Worm (Caenorhabditis elegans) whole organism, L2 larva: ENCODE data around the gene aptf-4.

Source experiments
- C34F6.9 ChIP-seq: fragments of 150-350 bp; optimal IDR thresholded peaks from 2 replicates; lab custom pipeline; 2014; ENCODE audit warnings: missing biosample characterization, missing genetic modification characterization
- F13H6.1 ChIP-seq: sonication (generic microtip); optimal IDR thresholded peaks from 2 replicates; lab custom pipeline; 2016; ENCODE audit warnings: missing genetic modification characterization, missing compliant biosample characterization
- R02D3.7 ChIP-seq: fragments of 150-350 bp; optimal IDR thresholded peaks from 2 replicates; lab custom pipeline; 2014; ENCODE audit warnings: missing biosample characterization, missing genetic modification characterization
- Y55F3AM.14 ChIP-seq: fragments of 200-800 bp; sonication (Bioruptor generic); optimal IDR thresholded peaks from 2 replicates; lab custom pipeline; 2018; ENCODE audit warnings: mild to moderate bottlenecking, missing genetic modification characterization, missing compliant biosample characterization
- ZK546.5 ChIP-seq: sonication (generic microtip); optimal IDR thresholded peaks from 2 replicates; lab custom pipeline; 2017; ENCODE audit warnings: missing biosample characterization, missing genetic modification characterization
- aly-2 ChIP-seq: fragments of 150-350 bp; optimal IDR thresholded peaks from 2 replicates; lab custom pipeline; 2014; ENCODE audit warnings: missing biosample characterization, missing genetic modification characterization
- ama-1 ChIP-seq: fragments of 150-350 bp; optimal IDR thresholded peaks from 2 replicates; lab custom pipeline; 2018; ENCODE audit warnings: inconsistent platforms
- blmp-1 ChIP-seq: sonication (generic microtip); optimal IDR thresholded peaks from 2 replicates; lab custom pipeline; 2017; ENCODE audit warnings: missing genetic modification characterization, mild to moderate bottlenecking, missing compliant biosample characterization, antibody characterized with exemption, moderate library complexity; ENCODE audit not compliant: insufficient read depth
- ceh-16 ChIP-seq: fragments of 150-350 bp; optimal IDR thresholded peaks from 2 replicates; lab custom pipeline; 2014; ENCODE audit warnings: missing biosample characterization, missing genetic modification characterization
- ceh-82 ChIP-seq: fragments of 150-350 bp; optimal IDR thresholded peaks from 2 replicates; lab custom pipeline; 2014; ENCODE audit warnings: missing biosample characterization, missing genetic modification characterization
- crh-2 ChIP-seq: sonication (generic microtip); optimal IDR thresholded peaks from 2 replicates; lab custom pipeline; 2017; ENCODE audit warnings: missing biosample characterization, missing genetic modification characterization
- egl-27 ChIP-seq: sonication (generic microtip); optimal IDR thresholded peaks from 3 replicates; lab custom pipeline; 2017; ENCODE audit warnings: missing biosample characterization, missing genetic modification reagents, missing genetic modification characterization
- elt-1 ChIP-seq: fragments of 150-350 bp; optimal IDR thresholded peaks from 2 replicates; lab custom pipeline; 2014; ENCODE audit warnings: missing biosample characterization, missing genetic modification characterization
- elt-3 ChIP-seq: sonication (generic microtip); optimal IDR thresholded peaks from 2 replicates; lab custom pipeline; 2017; ENCODE audit warnings: missing biosample characterization, missing genetic modification characterization
- fos-1 ChIP-seq: fragments of 150-350 bp; optimal IDR thresholded peaks from 2 replicates; lab custom pipeline; 2014; ENCODE audit warnings: missing biosample characterization, missing genetic modification characterization
- gmeb-1 ChIP-seq: fragments of 150-350 bp; optimal IDR thresholded peaks from 2 replicates; lab custom pipeline; 2014; ENCODE audit warnings: missing biosample characterization, missing genetic modification characterization
- lin-11 ChIP-seq: fragments of 150-350 bp; sonication (generic microtip); optimal IDR thresholded peaks from 2 replicates; lab custom pipeline; 2014; ENCODE audit warnings: missing biosample characterization, missing genetic modification characterization, inconsistent platforms, mixed read lengths
- lin-13 ChIP-seq: fragments of 150-350 bp; optimal IDR thresholded peaks from 2 replicates; lab custom pipeline; 2014; ENCODE audit warnings: missing biosample characterization, missing genetic modification reagents, missing genetic modification characterization
- lin-39 ChIP-seq: fragments of 150-350 bp; optimal IDR thresholded peaks from 2 replicates; lab custom pipeline; 2014; ENCODE audit warnings: missing biosample characterization, missing genetic modification reagents, missing genetic modification characterization
- lsy-2 ChIP-seq, 2 experiments: fragments of 150-350 bp in 1 of 2; sonication (generic microtip) in 1 of 2; optimal IDR thresholded peaks; 2 replicates each; lab custom pipeline; 2014 to 2017; ENCODE audit warnings: missing biosample characterization in 2 of 2, missing genetic modification characterization in 2 of 2
- mab-5 ChIP-seq: fragments of 150-350 bp; optimal IDR thresholded peaks from 2 replicates; lab custom pipeline; 2014; ENCODE audit warnings: missing biosample characterization, missing genetic modification characterization
- mbf-1 ChIP-seq: sonication (generic microtip); optimal IDR thresholded peaks from 2 replicates; lab custom pipeline; 2017; ENCODE audit warnings: missing biosample characterization, missing genetic modification characterization
- mdl-1 ChIP-seq, 2 experiments: fragments of 150-350 bp in 1 of 2; sonication (generic microtip) in 1 of 2; optimal IDR thresholded peaks; 2 replicates each; lab custom pipeline; 2017; ENCODE audit warnings: missing biosample characterization in 2 of 2, missing genetic modification characterization in 2 of 2
- nhr-11 ChIP-seq: fragments of 150-350 bp; optimal IDR thresholded peaks from 2 replicates; lab custom pipeline; 2014; ENCODE audit warnings: missing biosample characterization, missing genetic modification characterization
- nhr-12 ChIP-seq: fragments of 150-350 bp; optimal IDR thresholded peaks from 2 replicates; lab custom pipeline; 2014; ENCODE audit warnings: missing biosample characterization, missing genetic modification characterization
- nhr-129 ChIP-seq: fragments of 150-350 bp; optimal IDR thresholded peaks from 2 replicates; lab custom pipeline; 2014; ENCODE audit warnings: missing biosample characterization, missing genetic modification characterization
- nhr-21 ChIP-seq: fragments of 150-350 bp; optimal IDR thresholded peaks from 2 replicates; lab custom pipeline; 2014; ENCODE audit warnings: missing biosample characterization, missing genetic modification characterization
- nhr-23 ChIP-seq: fragments of 150-350 bp; optimal IDR thresholded peaks from 2 replicates; lab custom pipeline; 2014; ENCODE audit warnings: missing biosample characterization, missing genetic modification reagents, missing genetic modification characterization
- nhr-237 ChIP-seq: fragments of 150-350 bp; optimal IDR thresholded peaks from 2 replicates; lab custom pipeline; 2014; ENCODE audit warnings: missing biosample characterization, missing genetic modification characterization
- nhr-25 ChIP-seq: fragments of 150-350 bp; sonication (generic microtip); optimal IDR thresholded peaks from 3 replicates; lab custom pipeline; 2014; ENCODE audit warnings: missing biosample characterization, missing genetic modification characterization
- nhr-6 ChIP-seq: fragments of 150-350 bp; optimal IDR thresholded peaks from 2 replicates; lab custom pipeline; 2014; ENCODE audit warnings: missing biosample characterization, missing genetic modification characterization
- nhr-77 ChIP-seq: fragments of 150-350 bp; optimal IDR thresholded peaks from 2 replicates; lab custom pipeline; 2014; ENCODE audit warnings: missing biosample characterization, missing genetic modification characterization
- peb-1 ChIP-seq: fragments of 150-350 bp; optimal IDR thresholded peaks from 2 replicates; lab custom pipeline; 2014; ENCODE audit warnings: missing biosample characterization, missing genetic modification characterization
- sem-4 ChIP-seq: fragments of 150-350 bp; optimal IDR thresholded peaks from 2 replicates; lab custom pipeline; 2014; ENCODE audit warnings: missing biosample characterization, missing genetic modification reagents, missing genetic modification characterization
- skn-1 ChIP-seq: sonication (generic microtip); optimal IDR thresholded peaks from 2 replicates; lab custom pipeline; 2017; ENCODE audit warnings: missing biosample characterization, missing genetic modification characterization
- sma-3 ChIP-seq: sonication (generic microtip); optimal IDR thresholded peaks from 2 replicates; lab custom pipeline; 2016; ENCODE audit warnings: missing genetic modification reagents, missing genetic modification characterization, missing compliant biosample characterization
- sma-9 ChIP-seq, 2 experiments: fragments of 150-350 bp in 1 of 2; sonication (generic microtip) in 1 of 2; optimal IDR thresholded peaks; 2 replicates each; lab custom pipeline; 2014 to 2016; ENCODE audit warnings: missing genetic modification characterization in 2 of 2, mild to moderate bottlenecking in 1 of 2, missing biosample characterization in 1 of 2, missing compliant biosample characterization in 1 of 2, missing genetic modification reagents in 1 of 2, moderate library complexity in 1 of 2
- snpc-4 ChIP-seq: fragments of 150-350 bp; optimal IDR thresholded peaks from 2 replicates; lab custom pipeline; 2014; ENCODE audit warnings: missing biosample characterization, missing genetic modification characterization
- unc-55 ChIP-seq: fragments of 150-350 bp; sonication (generic microtip); optimal IDR thresholded peaks from 3 replicates; lab custom pipeline; 2014; ENCODE audit warnings: missing biosample characterization, missing genetic modification reagents, missing genetic modification characterization
- unc-62 ChIP-seq: fragments of 150-350 bp; optimal IDR thresholded peaks from 2 replicates; lab custom pipeline; 2014; ENCODE audit warnings: missing biosample characterization, missing genetic modification reagents, missing genetic modification characterization
- zag-1 ChIP-seq: fragments of 150-350 bp; optimal IDR thresholded peaks from 2 replicates; lab custom pipeline; 2014; ENCODE audit warnings: missing biosample characterization, missing genetic modification characterization
- ztf-11 ChIP-seq: sonication (generic microtip); optimal IDR thresholded peaks from 2 replicates; lab custom pipeline; 2017; ENCODE audit warnings: missing biosample characterization, missing genetic modification characterization
- ztf-4 ChIP-seq: fragments of 150-350 bp; optimal IDR thresholded peaks from 2 replicates; lab custom pipeline; 2014; ENCODE audit warnings: missing biosample characterization, missing genetic modification characterization

aptf-4 gene

ce11 chrII:8568234-8568969 lies 22.4 kb upstream of the aptf-4 start:
- TF ChIP-seq ztf-4 (tag; lab: Kevin White, UChicago) (no peak), sem-4 (tag; lab: Kevin White, UChicago) (no peak), nhr-77 (tag; lab: Kevin White, UChicago) (no peak), nhr-129 (tag; lab: Kevin White, UChicago) (no peak), crh-2 (tag; lab: Kevin White, UChicago) (no peak), fos-1 (no peak), unc-55 (GFP tag; lab: Kevin White, UChicago) (no peak), nhr-12 (tag; lab: Kevin White, UChicago) (no peak), ceh-82 (no peak), Y55F3AM.14 (no peak), aly-2 (tag; lab: Kevin White, UChicago) (no peak), skn-1 (tag; lab: Kevin White, UChicago) (no peak)
- TF ChIP-seq, all 48 proteins: peak for 0

DNA sequence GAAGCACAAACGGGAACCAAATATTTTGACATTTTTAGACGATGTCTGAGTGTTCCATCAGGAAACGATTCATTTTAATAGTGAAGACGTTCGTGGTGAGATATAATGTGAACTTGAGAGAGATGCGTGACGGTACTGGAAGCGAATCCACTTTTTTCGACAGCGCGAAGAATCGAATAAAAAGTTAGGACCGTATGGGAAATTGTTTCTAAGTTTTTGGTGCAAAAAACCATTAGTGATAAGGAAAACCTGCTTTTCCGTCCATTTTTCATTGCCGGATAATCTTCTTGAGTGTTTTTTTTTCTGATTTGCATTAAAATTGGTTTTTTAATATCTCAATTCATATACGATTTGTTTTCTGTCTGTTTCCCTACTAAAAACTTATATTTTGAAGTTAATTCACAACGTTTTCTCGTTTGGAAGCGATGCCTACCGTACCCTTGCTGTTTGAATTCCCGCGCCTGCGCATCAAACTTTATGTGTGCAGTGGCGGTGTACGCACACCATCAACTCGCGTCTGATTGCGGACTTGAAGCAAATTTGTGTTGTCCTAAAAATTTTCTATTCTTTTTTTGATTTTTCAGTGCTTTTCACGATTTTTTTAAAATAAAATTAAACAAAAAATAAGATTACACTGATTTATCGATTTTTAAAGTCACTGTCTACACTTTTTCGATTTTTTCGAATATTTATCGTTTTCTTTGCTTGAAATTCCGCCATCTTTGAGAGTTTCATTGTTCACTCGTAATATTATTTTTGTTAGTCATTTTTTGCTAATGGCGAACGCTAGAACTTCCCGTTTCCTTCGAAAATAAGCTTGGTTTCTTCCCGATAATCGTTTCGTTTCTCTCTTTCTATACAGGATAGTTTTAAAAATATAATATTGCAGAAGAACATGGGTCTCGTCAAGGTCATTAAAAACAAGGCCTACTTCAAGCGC lies 21.5 kb upstream of the aptf-4 start, which contains the start of the genes col-38 and rpl-5:
TSS of gene col-38 (minus strand) at position 51 of the 940 bp plus-strand sequence.
TSS of gene rpl-5 (plus strand) at position 890 of the 940 bp plus-strand sequence.
- TF ChIP-seq ZK546.5 (tag; lab: Kevin White, UChicago) (peak; percentile 96), nhr-23 (tag; lab: Kevin White, UChicago) (no peak), elt-1 (no peak), lin-13 (GFP tag; lab: Kevin White, UChicago) (peak; percentile 88), Y55F3AM.14 (peak; percentile 15), elt-3 (tag; lab: Kevin White, UChicago) (no peak), unc-55 (GFP tag; lab: Kevin White, UChicago) (peak; percentile 97), nhr-6 (peak; percentile 71), nhr-77 (tag; lab: Kevin White, UChicago) (no peak), nhr-21 (tag; lab: Kevin White, UChicago) (peak; percentile 81), R02D3.7 (tag; lab: Kevin White, UChicago) (peak; percentile 5), snpc-4 (tag; lab: Kevin White, UChicago) (peak; percentile 80), mab-5 (tag; lab: Kevin White, UChicago) (peak; percentile 42), ama-1 (lab: Kevin White, UChicago) (peak; percentile 78), gmeb-1 (peak; percentile 97), unc-62 (GFP tag; lab: Kevin White, UChicago) (no peak), lin-11 (tag; lab: Kevin White, UChicago) (peak; percentile 95), ztf-11 (tag; lab: Kevin White, UChicago) (no peak), F13H6.1 (tag; lab: Kevin White, UChicago) (peak; percentile 88), sem-4 (tag; lab: Kevin White, UChicago) (peak; percentile 74), nhr-129 (tag; lab: Kevin White, UChicago) (peak; percentile 92), lsy-2 (tag; optimal IDR thresholded peaks at IDR 0.05; lab: Kevin White, UChicago) (peak; percentile 93 to 99), C34F6.9 (tag; lab: Kevin White, UChicago) (peak; percentile 98), zag-1 (peak; percentile 71), nhr-25 (peak; percentile 87), fos-1 (peak; percentile 81), lin-39 (tag; lab: Kevin White, UChicago) (no peak), mbf-1 (tag; lab: Kevin White, UChicago) (no peak), mdl-1 (tag; optimal IDR thresholded peaks at IDR 0.05; lab: Kevin White, UChicago) (peak in 1 of 2 experiments; percentile 51), sma-9 (GFP tag; optimal IDR thresholded peaks at IDR 0.05; lab: Kevin White, UChicago) (peak; percentile 79), sma-9 (tag; optimal IDR thresholded peaks at IDR 0.05; lab: Kevin White, UChicago) (no peak), ztf-4 (tag; lab: Kevin White, UChicago) (peak; percentile 71), nhr-11 (tag; lab: Kevin White, UChicago) (no peak), nhr-12 (tag; lab: Kevin White, UChicago) (peak; percentile 52), ceh-16 (peak; percentile 66), crh-2 (tag; lab: Kevin White, UChicago) (peak; percentile 96), blmp-1 (tag; lab: Kevin White, UChicago) (peak; percentile 33), nhr-237 (tag; lab: Kevin White, UChicago) (peak; percentile 38), ceh-82 (no peak), egl-27 (tag; lab: Kevin White, UChicago) (no peak), sma-3 (peak; percentile 88), peb-1 (tag; lab: Kevin White, UChicago) (no peak)
